Worm (Caenorhabditis elegans): ENCODE data around the gene B0244.10.

B0244.10 gene

ce11 chrIII:5721888-5722287 is 13.1 kb upstream of the B0244.10 start:
- TF ChIP-seq nhr-12 (tag; optimal IDR thresholded peaks at IDR 0.05) (no peak), daf-12 (tag; optimal IDR thresholded peaks at IDR 0.05) (no peak), lin-39 (tag; optimal IDR thresholded peaks at IDR 0.05) (no peak), hmg-11 (tag; optimal IDR thresholded peaks at IDR 0.05) (peak; percentile 41), fkh-2 (tag; optimal IDR thresholded peaks at IDR 0.05) (no peak), unc-39 (tag; optimal IDR thresholded peaks at IDR 0.05) (no peak), zag-1 (tag; optimal IDR thresholded peaks at IDR 0.05) (no peak), ztf-11 (tag; optimal IDR thresholded peaks at IDR 0.05) (no peak), nhr-76 (tag; optimal IDR thresholded peaks at IDR 0.05) (no peak), elt-2 (tag; optimal IDR thresholded peaks at IDR 0.05) (peak; percentile 91), nhr-23 (tag; optimal IDR thresholded peaks at IDR 0.05) (peak; percentile 74), ceh-16 (tag; optimal IDR thresholded peaks at IDR 0.05) (no peak), egl-5 (tag; optimal IDR thresholded peaks at IDR 0.05) (no peak), ceh-82 (tag; optimal IDR thresholded peaks at IDR 0.05) (no peak), mml-1 (tag; optimal IDR thresholded peaks at IDR 0.05) (no peak), snpc-4 (tag; optimal IDR thresholded peaks at IDR 0.05) (peak; percentile 85), sea-2 (GFP tag; optimal IDR thresholded peaks at IDR 0.05) (no peak), ceh-9 (tag; optimal IDR thresholded peaks at IDR 0.05) (no peak), pqm-1 (tag; optimal IDR thresholded peaks at IDR 0.05) (peak; percentile 87), elt-3 (tag; optimal IDR thresholded peaks at IDR 0.05) (no peak), pha-4 (tag; optimal IDR thresholded peaks at IDR 0.05) (peak; percentile 54), eor-1 (tag; optimal IDR thresholded peaks at IDR 0.05) (no peak), nhr-43 (tag; optimal IDR thresholded peaks at IDR 0.05; ENCODE audit: poor library complexity, severe bottlenecking) (peak; percentile 90), nhr-28 (tag; optimal IDR thresholded peaks at IDR 0.05) (no peak), nhr-77 (tag; optimal IDR thresholded peaks at IDR 0.05) (no peak), lsy-12 (tag; optimal IDR thresholded peaks at IDR 0.05) (peak; percentile 83), ztf-4 (tag; optimal IDR thresholded peaks at IDR 0.05) (no peak), lin-15B (tag; optimal IDR thresholded peaks at IDR 0.05) (peak; percentile 52), skn-1 (tag; optimal IDR thresholded peaks at IDR 0.05) (no peak), R02D3.7 (tag; optimal IDR thresholded peaks at IDR 0.05) (peak; percentile 42), nhr-11 (tag; optimal IDR thresholded peaks at IDR 0.05) (no peak), unc-62 (GFP tag; optimal IDR thresholded peaks at IDR 0.05) (no peak), fos-1 (tag; optimal IDR thresholded peaks at IDR 0.05) (no peak), jun-1 (tag; optimal IDR thresholded peaks at IDR 0.05) (peak; percentile 22), nfya-1 (tag; optimal IDR thresholded peaks at IDR 0.05; ENCODE audit: insufficient read depth) (no peak), ZK546.5 (tag; optimal IDR thresholded peaks at IDR 0.05) (no peak), elt-1 (tag; optimal IDR thresholded peaks at IDR 0.05) (peak; percentile 50), egl-27 (tag; optimal IDR thresholded peaks at IDR 0.05) (no peak), ama-1 (optimal IDR thresholded peaks at IDR 0.05) (no peak), nhr-67 (tag; optimal IDR thresholded peaks at IDR 0.05) (no peak), ceh-28 (tag; optimal IDR thresholded peaks at IDR 0.05) (peak; percentile 79), tbx-2 (tag; optimal IDR thresholded peaks at IDR 0.05) (no peak), mdl-1 (tag; optimal IDR thresholded peaks at IDR 0.05) (no peak), aly-2 (tag; optimal IDR thresholded peaks at IDR 0.05) (no peak), nhr-237 (tag; optimal IDR thresholded peaks at IDR 0.05) (no peak), fkh-10 (GFP tag; optimal IDR thresholded peaks at IDR 0.05) (no peak), nhr-25 (tag; optimal IDR thresholded peaks at IDR 0.05) (peak; percentile 24)

- TF ChIP-seq nhr-11 (tag; optimal IDR thresholded peaks at IDR 0.05), result no peak
- no peak for TF ChIP-seq lin-15B (tag; optimal IDR thresholded peaks at IDR 0.05)
- no peak for TF ChIP-seq mml-1 (tag; optimal IDR thresholded peaks at IDR 0.05)
Observed at ce11 chrIII:5722550-5722949, 12.4 kb upstream of the B0244.10 start, which contains the start of gene wrm-1. wrm-1 (plus strand) TSS chrIII:5722850.
